Worm (Caenorhabditis elegans) whole organism, L4 larva: ENCODE results near the gene fbxa-76.
A peak's percentile ranks its signal among the peaks of the same experiment; 100 is the strongest.

Experiments
- D1046.2 ChIP-seq: fragments of 200-800 bp; sonication (Bioruptor generic); IDR thresholded peaks from 2 replicates; pipeline ENCODE4 v1.3.6; 2022; ENCODE audit warnings: missing genetic modification characterization, missing compliant biosample characterization
- F26F4.8 ChIP-seq: fragments of 200-800 bp; sonication (Bioruptor generic); conservative IDR thresholded peaks from 2 replicates; pipeline ENCODE4 v1.3.6; 2022; ENCODE audit warnings: missing genetic modification characterization, missing compliant biosample characterization
- F49E8.2 ChIP-seq: sonication (generic microtip); optimal IDR thresholded peaks from 2 replicates; lab custom pipeline; 2016; ENCODE audit warnings: missing compliant biosample characterization, mild to moderate bottlenecking, missing genetic modification characterization, borderline replicate concordance
- R02D3.7 ChIP-seq: fragments of 150-350 bp; sonication (generic microtip); optimal IDR thresholded peaks from 3 replicates; lab custom pipeline; 2014; ENCODE audit warnings: missing biosample characterization, missing genetic modification characterization
- Y5F2A.4 ChIP-seq: fragments of 200-800 bp; sonication (Bioruptor generic); optimal IDR thresholded peaks from 2 replicates; lab custom pipeline; 2018; ENCODE audit warnings: mild to moderate bottlenecking, missing genetic modification characterization, missing compliant biosample characterization
- ZK546.5 ChIP-seq, 2 experiments: sonication (generic microtip); optimal IDR thresholded peaks; 2 replicates each; lab custom pipeline; 2017; ENCODE audit warnings: missing biosample characterization in 2 of 2, missing genetic modification characterization in 2 of 2
- aha-1 ChIP-seq: fragments of 150-350 bp; peaks from one replicate; lab custom pipeline; 2014; ENCODE audit warnings: missing biosample characterization, missing genetic modification characterization
- ama-1 ChIP-seq: fragments of 150-350 bp; optimal IDR thresholded peaks from 2 replicates; lab custom pipeline; 2014; ENCODE audit warnings: inconsistent platforms, mixed read lengths
- arid-1 ChIP-seq: fragments of 200-800 bp; sonication (Bioruptor generic); conservative IDR thresholded peaks from 2 replicates; pipeline ENCODE4 v1.3.6; 2022; ENCODE audit warnings: missing genetic modification reagents, missing genetic modification characterization, missing compliant biosample characterization
- ceh-44 ChIP-seq: fragments of 200-800 bp; sonication (Bioruptor generic); IDR thresholded peaks from 2 replicates; pipeline ENCODE4 v1.3.6; 2022; ENCODE audit warnings: missing genetic modification reagents, missing genetic modification characterization, missing compliant biosample characterization
- ceh-82 ChIP-seq: sonication (generic microtip); optimal IDR thresholded peaks from 2 replicates; lab custom pipeline; 2017; ENCODE audit warnings: missing biosample characterization, missing genetic modification characterization
- cey-2 ChIP-seq: sonication (generic microtip); optimal IDR thresholded peaks from 3 replicates; lab custom pipeline; 2017; ENCODE audit warnings: missing genetic modification characterization, mild to moderate bottlenecking, missing compliant biosample characterization, antibody characterized with exemption, borderline replicate concordance; ENCODE audit not compliant: insufficient read depth
- daf-16 ChIP-seq, 3 experiments: sonication (generic microtip); optimal IDR thresholded peaks; 2 replicates each; lab custom pipeline; 2016 to 2017; ENCODE audit warnings: missing genetic modification characterization in 3 of 3, missing genetic modification reagents in 3 of 3, mild to moderate bottlenecking in 2 of 3, missing compliant biosample characterization in 2 of 3, missing biosample characterization in 1 of 3, moderate library complexity in 1 of 3
- dpl-1 ChIP-seq: fragments of 150-350 bp; optimal IDR thresholded peaks from 2 replicates; lab custom pipeline; 2014; ENCODE audit warnings: missing biosample characterization, missing genetic modification reagents, missing genetic modification characterization
- dve-1 ChIP-seq: sonication (generic microtip); optimal IDR thresholded peaks from 2 replicates; lab custom pipeline; 2017; ENCODE audit warnings: antibody characterized with exemption, mild to moderate bottlenecking, missing genetic modification characterization, missing compliant biosample characterization; ENCODE audit not compliant: insufficient read depth
- hlh-11 ChIP-seq: fragments of 200-800 bp; sonication (Bioruptor generic); optimal IDR thresholded peaks from 2 replicates; lab custom pipeline; 2018; ENCODE audit warnings: mild to moderate bottlenecking, missing genetic modification characterization, missing compliant biosample characterization
- hlh-30 ChIP-seq: sonication (generic microtip); optimal IDR thresholded peaks from 2 replicates; lab custom pipeline; 2017; ENCODE audit warnings: antibody characterized with exemption, mild to moderate bottlenecking, missing genetic modification characterization, missing compliant biosample characterization; ENCODE audit not compliant: insufficient read depth
- lim-7 ChIP-seq: fragments of 200-800 bp; sonication (Bioruptor generic); IDR thresholded peaks from 2 replicates; pipeline ENCODE4 v1.3.6; 2022; ENCODE audit warnings: missing genetic modification characterization, missing compliant biosample characterization
- lin-13 ChIP-seq: fragments of 150-350 bp; optimal IDR thresholded peaks from 2 replicates; lab custom pipeline; 2014; ENCODE audit warnings: missing biosample characterization, missing genetic modification reagents, missing genetic modification characterization
- lin-15B ChIP-seq: fragments of 150-350 bp; sonication (generic microtip); optimal IDR thresholded peaks from 3 replicates; lab custom pipeline; 2014; ENCODE audit warnings: missing biosample characterization, missing genetic modification characterization
- lsy-2 ChIP-seq, 2 experiments: fragments of 150-350 bp in 1 of 2; sonication (generic microtip) in 1 of 2; optimal IDR thresholded peaks; 2 replicates each; lab custom pipeline; 2014 to 2017; ENCODE audit warnings: missing biosample characterization in 2 of 2, missing genetic modification characterization in 2 of 2
- madf-5 ChIP-seq, 2 experiments: fragments of 200-800 bp; sonication (Bioruptor generic); IDR thresholded peaks; 2 replicates each; pipeline ENCODE4 v1.3.6; 2022; ENCODE audit warnings: missing compliant biosample characterization in 2 of 2, missing genetic modification characterization in 2 of 2
- mep-1 ChIP-seq: fragments of 150-350 bp; sonication (generic microtip); optimal IDR thresholded peaks from 3 replicates; lab custom pipeline; 2014; ENCODE audit warnings: missing biosample characterization, missing genetic modification characterization
- mes-2 ChIP-seq: sonication (generic microtip); optimal IDR thresholded peaks from 2 replicates; lab custom pipeline; 2016; ENCODE audit warnings: missing genotype, mild to moderate bottlenecking, missing genetic modification characterization, missing compliant biosample characterization; ENCODE audit not compliant: poor library complexity, severe bottlenecking
- mxl-2 ChIP-seq: fragments of 200-800 bp; sonication (Bioruptor generic); conservative IDR thresholded peaks from 2 replicates; pipeline ENCODE4 v1.3.6; 2022; ENCODE audit warnings: missing genetic modification reagents, missing genetic modification characterization, missing compliant biosample characterization
- mxl-3 ChIP-seq: fragments of 200-800 bp; sonication (Bioruptor generic); optimal IDR thresholded peaks from 2 replicates; lab custom pipeline; 2018; ENCODE audit warnings: mild to moderate bottlenecking, missing genetic modification characterization, missing compliant biosample characterization
- nhr-102 ChIP-seq: sonication (generic microtip); optimal IDR thresholded peaks from 2 replicates; lab custom pipeline; 2016; ENCODE audit warnings: mild to moderate bottlenecking, missing genetic modification characterization, moderate library complexity, missing compliant biosample characterization
- nhr-25 ChIP-seq: sonication (generic microtip); optimal IDR thresholded peaks from 2 replicates; lab custom pipeline; 2017; ENCODE audit warnings: missing genetic modification characterization, mild to moderate bottlenecking, missing compliant biosample characterization, antibody characterized with exemption, moderate library complexity, borderline replicate concordance; ENCODE audit not compliant: insufficient read depth
- nhr-28 ChIP-seq: fragments of 150-350 bp; optimal IDR thresholded peaks from 2 replicates; lab custom pipeline; 2014; ENCODE audit warnings: missing biosample characterization, missing genetic modification characterization
- nhr-41 ChIP-seq: fragments of 200-800 bp; sonication (Bioruptor generic); IDR thresholded peaks from 2 replicates; pipeline ENCODE4 v1.3.6; 2022; ENCODE audit warnings: missing genetic modification reagents, missing genetic modification characterization, missing compliant biosample characterization
- nhr-48 ChIP-seq: sonication (generic microtip); optimal IDR thresholded peaks from 2 replicates; lab custom pipeline; 2016; ENCODE audit warnings: mild to moderate bottlenecking, missing genetic modification characterization, missing compliant biosample characterization
- nhr-6 ChIP-seq: fragments of 150-350 bp; optimal IDR thresholded peaks from 2 replicates; lab custom pipeline; 2014; ENCODE audit warnings: missing biosample characterization, missing genetic modification characterization
- nhr-76 ChIP-seq: fragments of 150-350 bp; optimal IDR thresholded peaks from 2 replicates; lab custom pipeline; 2014; ENCODE audit warnings: missing biosample characterization, missing genetic modification characterization
- pha-4 ChIP-seq, 2 experiments: fragments of 150-350 bp in 1 of 2; fragments of 200-800 bp in 1 of 2; sonication (Bioruptor generic) in 1 of 2; IDR thresholded peaks in 1 of 2; optimal IDR thresholded peaks in 1 of 2; 2 replicates each; pipeline versions ENCODE4 v1.3.6 to Lab custom; 2014 to 2022; ENCODE audit warnings: missing genetic modification characterization in 2 of 2, missing genetic modification reagents in 2 of 2, missing biosample characterization in 1 of 2, missing compliant biosample characterization in 1 of 2
- php-3 ChIP-seq: fragments of 200-800 bp; sonication (Bioruptor generic); IDR thresholded peaks from 2 replicates; pipeline ENCODE4 v1.3.6; 2022; ENCODE audit warnings: missing genetic modification reagents, missing genetic modification characterization, missing compliant biosample characterization
- pqm-1 ChIP-seq: sonication (generic microtip); optimal IDR thresholded peaks from 2 replicates; lab custom pipeline; 2017; ENCODE audit warnings: missing biosample characterization, missing genetic modification characterization
- set-16 ChIP-seq: fragments of 200-800 bp; sonication (Bioruptor generic); IDR thresholded peaks from 2 replicates; pipeline ENCODE4 v1.3.6; 2022; ENCODE audit warnings: missing genetic modification reagents, missing genetic modification characterization, missing compliant biosample characterization
- skn-1 ChIP-seq: fragments of 150-350 bp; optimal IDR thresholded peaks from 2 replicates; lab custom pipeline; 2014; ENCODE audit warnings: missing biosample characterization, missing genetic modification characterization
- snpc-4 ChIP-seq: fragments of 150-350 bp; optimal IDR thresholded peaks from 2 replicates; lab custom pipeline; 2014; ENCODE audit warnings: missing biosample characterization, missing genetic modification characterization
- tag-97 ChIP-seq: fragments of 200-800 bp; sonication (Bioruptor generic); IDR thresholded peaks from 2 replicates; pipeline ENCODE4 v1.3.6; 2022; ENCODE audit warnings: missing genetic modification characterization, missing compliant biosample characterization
- tra-1 ChIP-seq: fragments of 200-800 bp; sonication (Bioruptor generic); IDR thresholded peaks from 2 replicates; pipeline ENCODE4 v1.3.6; 2022; ENCODE audit warnings: missing genetic modification reagents, missing genetic modification characterization, missing compliant biosample characterization
- vab-7 ChIP-seq: fragments of 200-800 bp; sonication (Bioruptor generic); IDR thresholded peaks from 2 replicates; pipeline ENCODE4 v1.3.6; 2022; ENCODE audit warnings: missing genetic modification reagents, missing genetic modification characterization, missing compliant biosample characterization
- zag-1 ChIP-seq: fragments of 150-350 bp; optimal IDR thresholded peaks from 2 replicates; lab custom pipeline; 2014; ENCODE audit warnings: missing biosample characterization, missing genetic modification characterization
- zip-2 ChIP-seq: fragments of 150-350 bp; optimal IDR thresholded peaks from 2 replicates; lab custom pipeline; 2014; ENCODE audit warnings: missing biosample characterization, missing genetic modification characterization
- ztf-11 ChIP-seq: fragments of 150-350 bp; optimal IDR thresholded peaks from 2 replicates; lab custom pipeline; 2014; ENCODE audit warnings: missing biosample characterization, missing genetic modification characterization

fbxa-76 gene

ce11 chrIII:1228593-1228992 lies 20.4 kb downstream of the fbxa-76 start:
- TF ChIP-seq tag-97 (no peak), pha-4 (GFP tag; IDR thresholded peaks at IDR 0.05; lab: Robert Waterston, UW) (no peak), pha-4 (tag; optimal IDR thresholded peaks at IDR 0.05; lab: Kevin White, UChicago) (peak; percentile 72)

- TF ChIP-seq ceh-44 (GFP tag; lab: Robert Waterston, UW) (no peak), nhr-25 (tag; lab: Kevin White, UChicago) (no peak), nhr-28 (tag; lab: Kevin White, UChicago) (peak; percentile 41), lin-15B (tag; lab: Kevin White, UChicago) (no peak), php-3 (GFP tag; lab: Robert Waterston, UW) (0 out of 2 replicates have a peak, but pooled peaks have one; percentile 51), ama-1 (lab: Kevin White, UChicago) (no peak), nhr-102 (tag; lab: Kevin White, UChicago) (no peak), pqm-1 (peak; percentile 46), pha-4 (GFP tag; IDR thresholded peaks at IDR 0.05; lab: Robert Waterston, UW) (no peak), pha-4 (tag; optimal IDR thresholded peaks at IDR 0.05; lab: Kevin White, UChicago) (peak; percentile 84), F26F4.8 (GFP tag; lab: Robert Waterston, UW) (no peak), R02D3.7 (no peak), nhr-41 (no peak), daf-16 (GFP tag; optimal IDR thresholded peaks at IDR 0.05; lab: Kevin White, UChicago) (no peak), daf-16 (tag; optimal IDR thresholded peaks at IDR 0.05; lab: Kevin White, UChicago) (peak; percentile 44), snpc-4 (tag; lab: Kevin White, UChicago) (no peak), nhr-76 (no peak), set-16 (GFP tag; lab: Robert Waterston, UW) (no peak), tra-1 (GFP tag; lab: Robert Waterston, UW) (no peak), F49E8.2 (tag; lab: Kevin White, UChicago) (no peak), ZK546.5 (tag; optimal IDR thresholded peaks at IDR 0.05; lab: Kevin White, UChicago) (no peak), cey-2 (no peak), hlh-30 (no peak), dve-1 (tag; lab: Kevin White, UChicago) (peak; percentile 9), lim-7 (GFP tag; lab: Robert Waterston, UW) (no peak), nhr-48 (no peak), mxl-3 (GFP tag; lab: Kevin White, UChicago) (no peak), Y5F2A.4 (GFP tag; lab: Kevin White, UChicago) (no peak), vab-7 (GFP tag; lab: Robert Waterston, UW) (no peak), mep-1 (tag; lab: Kevin White, UChicago) (no peak), dpl-1 (no peak), ceh-82 (no peak), skn-1 (tag; lab: Kevin White, UChicago) (no peak), aha-1 (tag; lab: Kevin White, UChicago) (no peak), zip-2 (tag; lab: Kevin White, UChicago) (no peak), zag-1 (tag; lab: Kevin White, UChicago) (no peak), arid-1 (GFP tag; lab: Robert Waterston, UW) (no peak), D1046.2 (GFP tag; lab: Robert Waterston, UW) (0 out of 2 replicates have a peak, but pooled peaks have one; percentile 44), lsy-2 (tag; optimal IDR thresholded peaks at IDR 0.05; lab: Kevin White, UChicago) (no peak), madf-5 (GFP tag; IDR thresholded peaks at IDR 0.05; lab: Robert Waterston, UW) (no peak), mes-2 (tag; lab: Kevin White, UChicago) (peak; percentile 0), tag-97 (no peak), ztf-11 (tag; lab: Kevin White, UChicago) (no peak), mxl-2 (GFP tag; lab: Robert Waterston, UW) (no peak), lin-13 (GFP tag; lab: Kevin White, UChicago) (no peak), hlh-11 (tag; lab: Kevin White, UChicago) (peak; percentile 21), nhr-6 (tag; lab: Kevin White, UChicago) (peak; percentile 61)
These were observed 22.7 kb downstream of the fbxa-76 start for ce11 chrIII:1226256-1226655.
